Worm (Caenorhabditis elegans): ENCODE results near the gene urm-1.

The urm-1 gene

DNA sequence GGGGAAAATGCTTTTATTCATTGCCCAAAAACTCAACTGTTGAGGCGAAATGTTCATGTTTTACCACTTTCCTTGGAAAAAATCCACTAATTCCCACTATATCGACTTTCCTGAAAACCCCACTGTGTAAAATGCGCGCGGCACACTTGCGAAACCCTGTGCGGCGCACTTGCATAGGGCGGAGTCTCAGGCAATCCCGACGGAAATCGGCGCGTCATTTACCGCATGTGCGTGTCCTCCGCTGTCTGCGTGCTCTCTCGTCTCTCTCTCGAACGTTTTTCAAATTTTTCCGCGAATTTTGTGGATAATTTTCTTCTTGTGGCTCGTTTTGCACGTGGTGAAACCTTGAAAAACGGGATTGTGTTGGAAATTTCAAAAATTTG, 44.1 kb upstream of the urm-1 start, which contains the start of gene atx-2 (continued):
- TF ChIP-seq attf-3 (GFP tag; conservative IDR thresholded peaks at IDR 0.05) = peak; percentile 70
- peak; percentile 84 for TF ChIP-seq ekl-4 (GFP tag; IDR thresholded peaks at IDR 0.05)
- TF ChIP-seq sea-2 (GFP tag; IDR thresholded peaks at IDR 0.05) = 0 out of 2 replicates have a peak, but pooled peaks have one; percentile 70
- TF ChIP-seq madf-6 (GFP tag; IDR thresholded peaks at IDR 0.05) = peak; percentile 89
- peak; percentile 84 for TF ChIP-seq C17E4.6 (GFP tag; IDR thresholded peaks at IDR 0.05)
- TF ChIP-seq sptf-2 (GFP tag; optimal IDR thresholded peaks at IDR 0.05) = peak; percentile 88
- peak; percentile 76 for TF ChIP-seq mel-28 (tag; optimal IDR thresholded peaks at IDR 0.05; ENCODE audit: borderline replicate concordance)
- peak; percentile 61 for TF ChIP-seq ztf-26 (tag; optimal IDR thresholded peaks at IDR 0.05)
- TF ChIP-seq ceh-27 (GFP tag; optimal IDR thresholded peaks at IDR 0.05) = peak; percentile 96
- peak; percentile 87 for TF ChIP-seq D2030.7 (GFP tag; IDR thresholded peaks at IDR 0.05)
- no peak for TF ChIP-seq hlh-26 (GFP tag; conservative IDR thresholded peaks at IDR 0.05)
- TF ChIP-seq lsy-27 (tag; optimal IDR thresholded peaks at IDR 0.05; ENCODE audit: borderline replicate concordance, insufficient read depth) = no peak
- TF ChIP-seq madf-8 (GFP tag; conservative IDR thresholded peaks at IDR 0.05) = peak; percentile 61
- TF ChIP-seq nhr-179 (tag; optimal IDR thresholded peaks at IDR 0.05) = no peak
- TF ChIP-seq F33H1.4 (GFP tag; IDR thresholded peaks at IDR 0.05) = peak; percentile 71
- no peak for TF ChIP-seq nhr-120 (GFP tag; IDR thresholded peaks at IDR 0.05)
- TF ChIP-seq hrde-1 (tag; optimal IDR thresholded peaks at IDR 0.05; ENCODE audit: borderline replicate concordance) = peak; percentile 88
- no peak for TF ChIP-seq pha-4 (tag; optimal IDR thresholded peaks at IDR 0.05)
- peak; percentile 78 for TF ChIP-seq F22D6.2 (tag; optimal IDR thresholded peaks at IDR 0.05)
- TF ChIP-seq Y53F4B.3 (GFP tag; IDR thresholded peaks at IDR 0.05) = no peak
- peak; percentile 80 for TF ChIP-seq aptf-2 (GFP tag; conservative IDR thresholded peaks at IDR 0.05)
- TF ChIP-seq ceh-40 (GFP tag; IDR thresholded peaks at IDR 0.05) = peak; percentile 54; the same call in 1 of the 2 replicates
- peak; percentile 96 for TF ChIP-seq athp-1 (tag; optimal IDR thresholded peaks at IDR 0.05)
- peak; percentile 55 for TF ChIP-seq xnd-1 (tag; optimal IDR thresholded peaks at IDR 0.05)
- peak; percentile 94 for TF ChIP-seq C06A6.2 (GFP tag; conservative IDR thresholded peaks at IDR 0.05)
- TF ChIP-seq ztf-28 (GFP tag; IDR thresholded peaks at IDR 0.05) = peak; percentile 95
- TF ChIP-seq egrh-3 (GFP tag; IDR thresholded peaks at IDR 0.05) = peak; percentile 79
- TF ChIP-seq snpc-3.4 (tag; optimal IDR thresholded peaks at IDR 0.05) = peak; percentile 76
- TF ChIP-seq let-526 (GFP tag; IDR thresholded peaks at IDR 0.05) = peak; percentile 67; the same call in 1 of the 2 replicates
- TF ChIP-seq Y53G8AR.9 (GFP tag; conservative IDR thresholded peaks at IDR 0.05) = peak; percentile 87
- TF ChIP-seq rcor-1 (GFP tag; IDR thresholded peaks at IDR 0.05) = peak; percentile 91
- TF ChIP-seq repo-1 (tag; optimal IDR thresholded peaks at IDR 0.05) = peak; percentile 81
- TF ChIP-seq madf-3 (GFP tag; IDR thresholded peaks at IDR 0.05) = peak; percentile 92
- TF ChIP-seq nfyb-1 (GFP tag; IDR thresholded peaks at IDR 0.05) = peak; percentile 93
- TF ChIP-seq nfya-2 (GFP tag; IDR thresholded peaks at IDR 0.05) = no peak
- no peak for TF ChIP-seq egl-18 (GFP tag; IDR thresholded peaks at IDR 0.05)
- peak; percentile 4 for TF ChIP-seq ceh-79 (tag; optimal IDR thresholded peaks at IDR 0.05)
- TF ChIP-seq ztf-22 (GFP tag; optimal IDR thresholded peaks at IDR 0.05) = peak; percentile 42
- TF ChIP-seq ceh-100 (GFP tag; IDR thresholded peaks at IDR 0.05) = peak; percentile 99
- TF ChIP-seq lir-1 (GFP tag; conservative IDR thresholded peaks at IDR 0.05) = peak; percentile 83
- no peak for TF ChIP-seq nfya-1 (tag; optimal IDR thresholded peaks at IDR 0.05; ENCODE audit: borderline replicate concordance, insufficient read depth)
- no peak for TF ChIP-seq sdz-38 (tag; optimal IDR thresholded peaks at IDR 0.05)
- TF ChIP-seq cebp-1 (GFP tag; IDR thresholded peaks at IDR 0.05) = peak; percentile 82
- peak; percentile 95 for TF ChIP-seq cebp-1 (tag; optimal IDR thresholded peaks at IDR 0.05)
- peak; percentile 96 for TF ChIP-seq ztf-25 (GFP tag; IDR thresholded peaks at IDR 0.05)
- peak; percentile 92 for TF ChIP-seq chd-7 (tag; optimal IDR thresholded peaks at IDR 0.05)
- TF ChIP-seq K11D2.4 (GFP tag; IDR thresholded peaks at IDR 0.05) = peak; percentile 91
- peak; percentile 84 for TF ChIP-seq K12H6.12 (tag; optimal IDR thresholded peaks at IDR 0.05)
- TF ChIP-seq Y56A3A.18 (GFP tag; IDR thresholded peaks at IDR 0.05) = no peak
